Fruit fly (Drosophila melanogaster) whole organism, pupa: Measurements from ENCODE around the gene CG13700.

Source experiments
- CG12605 ChIP-seq: fragments of 200-800 bp; sonication (Bioruptor generic); IDR thresholded peaks from 2 replicates; pipeline ENCODE4 v1.3.6; 2022; ENCODE audit warnings: missing biosample characterization, missing genetic modification characterization
- CG13204 ChIP-seq: fragments of 200-800 bp; sonication (Bioruptor generic); optimal IDR thresholded peaks from 2 replicates; lab custom pipeline; 2018; ENCODE audit warnings: missing biosample characterization, mild to moderate bottlenecking, missing genetic modification characterization, moderate library complexity
- CG34367 ChIP-seq: fragments of 200-800 bp; sonication (Bioruptor generic); optimal IDR thresholded peaks from 2 replicates; lab custom pipeline; 2018; ENCODE audit warnings: missing biosample characterization, mild to moderate bottlenecking, missing genetic modification characterization
- CG8159 ChIP-seq: fragments of 200-800 bp; sonication (Bioruptor generic); optimal IDR thresholded peaks from 3 replicates; lab custom pipeline; 2018; ENCODE audit warnings: missing biosample characterization, mild to moderate bottlenecking, missing genetic modification characterization, moderate library complexity
- CG9948 ChIP-seq: fragments of 200-800 bp; sonication (Bioruptor generic); optimal IDR thresholded peaks from 2 replicates; lab custom pipeline; 2018; ENCODE audit warnings: missing biosample characterization, mild to moderate bottlenecking, missing genetic modification characterization, moderate library complexity
- EcR ChIP-seq: fragments of 200-800 bp; sonication (Bioruptor generic); optimal IDR thresholded peaks from 3 replicates; lab custom pipeline; 2019; ENCODE audit warnings: missing biosample characterization, missing genetic modification characterization, mild to moderate bottlenecking, moderate library complexity, missing genetic modification reagents
- Ets98B ChIP-seq: fragments of 200-800 bp; sonication (Bioruptor generic); IDR thresholded peaks from 2 replicates; pipeline ENCODE4 v1.3.6; 2022; ENCODE audit warnings: missing biosample characterization, missing genetic modification characterization
- fd96Ca ChIP-seq: fragments of 200-800 bp; sonication (Bioruptor generic); IDR thresholded peaks from 3 replicates; pipeline ENCODE4 v1.3.6; 2022; ENCODE audit warnings: missing biosample characterization, missing genetic modification characterization

dm6 chr3L:18349090-18349709, 48.1 kb upstream of the CG13700 start:
- no peak for TF ChIP-seq CG12605
- TF ChIP-seq CG9948 (tag; lab: Kevin White, UChicago): no peak
- TF ChIP-seq CG34367 (tag; lab: Kevin White, UChicago): no peak
- TF ChIP-seq fd96Ca: no peak
- TF ChIP-seq Ets98B: no peak
- no peak for TF ChIP-seq CG13204 (GFP tag; lab: Kevin White, UChicago)
- no peak for TF ChIP-seq CG8159 (tag; lab: Kevin White, UChicago)
- TF ChIP-seq EcR: no peak
